Fruit fly (Drosophila melanogaster): ENCODE measurements around the gene CG4119.

CG4119 gene

dm6 chrX:5705899-5706312 lies 40.1 kb downstream of the CG4119 start (continued):
- TF ChIP-seq CG9727 (GFP tag; optimal IDR thresholded peaks at IDR 0.05) (peak; percentile 78), ato (GFP tag; IDR thresholded peaks at IDR 0.05; ENCODE audit: partially characterized antibody) (no peak), kay (GFP tag; optimal IDR thresholded peaks at IDR 0.05) (peak; percentile 75), CG10543 (GFP tag; optimal IDR thresholded peaks at IDR 0.05) (peak; percentile 89), tll (GFP tag; optimal IDR thresholded peaks at IDR 0.05) (no peak), ac (GFP tag; optimal IDR thresholded peaks at IDR 0.05) (no peak), btn (GFP tag; optimal IDR thresholded peaks at IDR 0.05) (peak; percentile 12), HLHmδ (GFP tag; optimal IDR thresholded peaks at IDR 0.05) (no peak), mld (GFP tag; IDR thresholded peaks at IDR 0.05; ENCODE audit: partially characterized antibody) (no peak), Max (GFP tag; optimal IDR thresholded peaks at IDR 0.05) (peak; percentile 73), Mes4 (GFP tag; optimal IDR thresholded peaks at IDR 0.05) (no peak), Scr (GFP tag; IDR thresholded peaks at IDR 0.05; ENCODE audit: partially characterized antibody) (no peak), seq (GFP tag; IDR thresholded peaks at IDR 0.05) (peak; percentile 79), CG18619 (GFP tag; optimal IDR thresholded peaks at IDR 0.05) (peak; percentile 62), Camta (GFP tag; optimal IDR thresholded peaks at IDR 0.05) (peak; percentile 63), rib (GFP tag; IDR thresholded peaks at IDR 0.05) (peak; percentile 90), zfh2 (GFP tag; optimal IDR thresholded peaks at IDR 0.05) (peak; percentile 47), lov (optimal IDR thresholded peaks at IDR 0.05) (no peak), lov (GFP tag; IDR thresholded peaks at IDR 0.05) (peak; percentile 81; the same call in 2 of the 3 replicates), CG12659 (GFP tag; optimal IDR thresholded peaks at IDR 0.05) (peak; percentile 79), D19B (GFP tag; optimal IDR thresholded peaks at IDR 0.05) (peak; percentile 69), unc-4 (GFP tag; IDR thresholded peaks at IDR 0.05; ENCODE audit: partially characterized antibody) (no peak), Ets65A (GFP tag) (peak; percentile 84), CG17912 (GFP tag; optimal IDR thresholded peaks at IDR 0.05) (no peak), Hand (GFP tag; optimal IDR thresholded peaks at IDR 0.05) (peak; percentile 54), Vsx1 (GFP tag; optimal IDR thresholded peaks at IDR 0.05) (peak; percentile 61), CG18764 (GFP tag; optimal IDR thresholded peaks at IDR 0.05) (peak; percentile 58), CG4328 (GFP tag; optimal IDR thresholded peaks at IDR 0.05) (peak; percentile 69), ro (GFP tag; IDR thresholded peaks at IDR 0.05) (peak; percentile 80), CG7987 (GFP tag; optimal IDR thresholded peaks at IDR 0.05) (peak; percentile 58), ab (GFP tag; optimal IDR thresholded peaks at IDR 0.05) (no peak), CG8281 (tag; optimal IDR thresholded peaks at IDR 0.05) (peak; percentile 57), eve (GFP tag; optimal IDR thresholded peaks at IDR 0.05) (no peak), lmd (GFP tag; IDR thresholded peaks at IDR 0.05) (peak; percentile 92), CG17385 (GFP tag; optimal IDR thresholded peaks at IDR 0.05) (peak; percentile 73), Oli (tag; optimal IDR thresholded peaks at IDR 0.05) (peak; percentile 82), tup (GFP tag; optimal IDR thresholded peaks at IDR 0.05) (peak; percentile 65), wek (GFP tag; optimal IDR thresholded peaks at IDR 0.05) (peak; percentile 38), Ets97D (GFP tag; optimal IDR thresholded peaks at IDR 0.05) (no peak), lbe (GFP tag; optimal IDR thresholded peaks at IDR 0.05) (no peak), crc (GFP tag; optimal IDR thresholded peaks at IDR 0.05) (peak; percentile 37), CG8478 (optimal IDR thresholded peaks at IDR 0.05) (no peak), CG8924 (tag; optimal IDR thresholded peaks at IDR 0.05) (peak; percentile 88), CG3847 (GFP tag; IDR thresholded peaks at IDR 0.05) (peak; percentile 84), onecut (GFP tag; IDR thresholded peaks at IDR 0.05) (peak; percentile 74), CG3281 (GFP tag; optimal IDR thresholded peaks at IDR 0.05) (peak; percentile 88), ttk (GFP tag; IDR thresholded peaks at IDR 0.05) (peak; percentile 88), Dek (tag; optimal IDR thresholded peaks at IDR 0.05) (peak; percentile 85), CG3726 (GFP tag; IDR thresholded peaks at IDR 0.05) (peak; percentile 87; the same call in 2 of the 3 replicates), CG2199 (GFP tag; IDR thresholded peaks at IDR 0.05) (no peak), Ptx1 (GFP tag; IDR thresholded peaks at IDR 0.05) (peak; percentile 95)

Measured in whole organism, embryonic.